Fruit fly (Drosophila melanogaster) whole organism, prepupa: ENCODE measurements around the gene Vps2.
A peak's percentile ranks its signal among the peaks of the same experiment; 100 is the strongest.

Source experiments
- Blimp-1 ChIP-seq: fragments of 200-800 bp; sonication (Bioruptor generic); optimal IDR thresholded peaks from 3 replicates; lab custom pipeline; 2017; ENCODE audit warnings: missing biosample characterization, missing genetic modification characterization, mild to moderate bottlenecking, moderate library complexity, missing genetic modification reagents
- CG10631 ChIP-seq: fragments of 200-800 bp; sonication (Bioruptor generic); optimal IDR thresholded peaks from 2 replicates; lab custom pipeline; 2016; ENCODE audit warnings: missing biosample characterization, missing genetic modification characterization
- CG10669 ChIP-seq: fragments of 200-800 bp; sonication (Bioruptor generic); optimal IDR thresholded peaks from 3 replicates; lab custom pipeline; 2018; ENCODE audit warnings: missing biosample characterization, mild to moderate bottlenecking, missing genetic modification characterization, moderate library complexity
- CG11294 ChIP-seq: fragments of 200-800 bp; sonication (Bioruptor generic); IDR thresholded peaks from 2 replicates; pipeline ENCODE4 v1.3.6; 2022; ENCODE audit warnings: missing biosample characterization, missing genetic modification characterization
- CG11902 ChIP-seq: fragments of 200-800 bp; sonication (Bioruptor generic); optimal IDR thresholded peaks from 3 replicates; lab custom pipeline; 2016; ENCODE audit warnings: missing biosample characterization, missing genetic modification characterization
- CG1621 ChIP-seq: fragments of 200-800 bp; sonication (Bioruptor generic); optimal IDR thresholded peaks from 3 replicates; lab custom pipeline; 2018; ENCODE audit warnings: missing biosample characterization, mild to moderate bottlenecking, missing genetic modification characterization
- CG16779 ChIP-seq: fragments of 200-800 bp; sonication (Bioruptor generic); optimal IDR thresholded peaks from 3 replicates; lab custom pipeline; 2017; ENCODE audit warnings: missing biosample characterization, mild to moderate bottlenecking, missing genetic modification characterization
- CG3032 ChIP-seq: fragments of 200-800 bp; optimal IDR thresholded peaks from 2 replicates; lab custom pipeline; 2019; ENCODE audit warnings: missing biosample characterization, mild to moderate bottlenecking, missing genetic modification characterization, moderate library complexity
- CG31627 ChIP-seq: fragments of 200-800 bp; sonication (Bioruptor generic); optimal IDR thresholded peaks from 3 replicates; lab custom pipeline; 2016; ENCODE audit warnings: missing biosample characterization, missing genetic modification characterization
- CG32006 ChIP-seq: fragments of 200-800 bp; sonication (Bioruptor generic); optimal IDR thresholded peaks from 3 replicates; lab custom pipeline; 2017; ENCODE audit warnings: missing biosample characterization, mild to moderate bottlenecking, missing genetic modification characterization
- CG34406 ChIP-seq: fragments of 200-800 bp; sonication (Bioruptor generic); optimal IDR thresholded peaks from 3 replicates; lab custom pipeline; 2016; ENCODE audit warnings: missing biosample characterization, missing genetic modification characterization
- CG3919 ChIP-seq: fragments of 200-800 bp; sonication (Bioruptor generic); optimal IDR thresholded peaks from 3 replicates; lab custom pipeline; 2016; ENCODE audit warnings: missing biosample characterization, missing genetic modification characterization
- CG6163 ChIP-seq: fragments of 200-800 bp; sonication (Bioruptor generic); IDR thresholded peaks from 3 replicates; pipeline ENCODE4 v1.3.6; 2022; ENCODE audit warnings: missing biosample characterization, missing genetic modification characterization
- CG6792 ChIP-seq: fragments of 200-800 bp; sonication (Bioruptor generic); optimal IDR thresholded peaks from 3 replicates; lab custom pipeline; 2016; ENCODE audit warnings: missing biosample characterization, missing genetic modification characterization
- CG6808 ChIP-seq: fragments of 200-800 bp; sonication (Bioruptor generic); optimal IDR thresholded peaks from 3 replicates; lab custom pipeline; 2017; ENCODE audit warnings: missing biosample characterization, missing genetic modification characterization, mild to moderate bottlenecking, moderate library complexity, missing genetic modification reagents
- CG7368 ChIP-seq: fragments of 200-800 bp; sonication (Bioruptor generic); optimal IDR thresholded peaks from 3 replicates; lab custom pipeline; 2016; ENCODE audit warnings: missing biosample characterization, missing genetic modification characterization
- CG8119 ChIP-seq: fragments of 200-800 bp; sonication (Bioruptor generic); IDR thresholded peaks from 3 replicates; pipeline ENCODE4 v1.3.6; 2022; ENCODE audit warnings: missing biosample characterization, missing genetic modification characterization
- CG8319 ChIP-seq: fragments of 200-800 bp; sonication (Bioruptor generic); optimal IDR thresholded peaks from 3 replicates; lab custom pipeline; 2016; ENCODE audit warnings: missing biosample characterization, missing genetic modification characterization
- CG8632 ChIP-seq: fragments of 200-800 bp; sonication (Bioruptor generic); optimal IDR thresholded peaks from 3 replicates; lab custom pipeline; 2016; ENCODE audit warnings: missing biosample characterization, missing genetic modification characterization
- CG9139 ChIP-seq: fragments of 200-800 bp; sonication (Bioruptor generic); optimal IDR thresholded peaks from 3 replicates; lab custom pipeline; 2017; ENCODE audit warnings: missing biosample characterization, mild to moderate bottlenecking, missing genetic modification characterization
- Eip75B ChIP-seq: fragments of 200-800 bp; sonication (Bioruptor generic); optimal IDR thresholded peaks from 3 replicates; lab custom pipeline; 2016; ENCODE audit warnings: missing biosample characterization, missing genetic modification characterization
- Eip78C ChIP-seq: fragments of 200-800 bp; sonication (Bioruptor generic); peaks from one replicate; lab custom pipeline; 2016; ENCODE audit warnings: missing biosample characterization, missing genetic modification characterization
- Eip93F ChIP-seq: fragments of 200-800 bp; sonication (Bioruptor generic); optimal IDR thresholded peaks from 2 replicates; lab custom pipeline; 2016; ENCODE audit warnings: missing biosample characterization, mild to moderate bottlenecking, missing genetic modification characterization
- Ets21C ChIP-seq: fragments of 200-800 bp; sonication (Bioruptor generic); optimal IDR thresholded peaks from 3 replicates; lab custom pipeline; 2016; ENCODE audit warnings: missing biosample characterization, missing genetic modification characterization
- Ets96B ChIP-seq: fragments of 200-800 bp; optimal IDR thresholded peaks from 2 replicates; lab custom pipeline; 2019; ENCODE audit warnings: missing biosample characterization, mild to moderate bottlenecking, missing genetic modification characterization, moderate library complexity
- Hr38 ChIP-seq: sonication (Bioruptor generic); optimal IDR thresholded peaks from 2 replicates; lab custom pipeline; 2016; ENCODE audit warnings: missing biosample characterization, missing genetic modification characterization
- Hr4 ChIP-seq: fragments of 200-800 bp; sonication (Bioruptor generic); optimal IDR thresholded peaks from 3 replicates; lab custom pipeline; 2016; ENCODE audit warnings: missing biosample characterization, missing genetic modification characterization
- Met ChIP-seq: fragments of 200-800 bp; sonication (Bioruptor generic); optimal IDR thresholded peaks from 3 replicates; lab custom pipeline; 2016; ENCODE audit warnings: missing biosample characterization, missing genetic modification characterization
- OdsH ChIP-seq: fragments of 200-800 bp; sonication (Bioruptor generic); optimal IDR thresholded peaks from 3 replicates; lab custom pipeline; 2016; ENCODE audit warnings: missing biosample characterization, missing genetic modification characterization
- Smox ChIP-seq: fragments of 200-800 bp; sonication (Bioruptor generic); optimal IDR thresholded peaks from 3 replicates; lab custom pipeline; 2016; ENCODE audit warnings: missing biosample characterization, missing genetic modification characterization
- Sox102F ChIP-seq: fragments of 200-800 bp; sonication (Bioruptor generic); optimal IDR thresholded peaks from 2 replicates; lab custom pipeline; 2016; ENCODE audit warnings: missing biosample characterization, mild to moderate bottlenecking, missing genetic modification characterization
- Sox14 ChIP-seq: fragments of 200-800 bp; sonication (Bioruptor generic); optimal IDR thresholded peaks from 3 replicates; lab custom pipeline; 2016; ENCODE audit warnings: missing biosample characterization, missing genetic modification characterization
- achi ChIP-seq: fragments of 200-800 bp; sonication (Bioruptor generic); optimal IDR thresholded peaks from 3 replicates; lab custom pipeline; 2016; ENCODE audit warnings: missing biosample characterization, missing genetic modification characterization
- acj6 ChIP-seq: fragments of 200-800 bp; sonication (Bioruptor generic); optimal IDR thresholded peaks from 3 replicates; lab custom pipeline; 2016; ENCODE audit warnings: missing biosample characterization, missing genetic modification characterization
- cyc ChIP-seq: fragments of 200-800 bp; sonication (Bioruptor generic); optimal IDR thresholded peaks from 3 replicates; lab custom pipeline; 2016; ENCODE audit warnings: missing biosample characterization, missing genetic modification characterization
- dac ChIP-seq: fragments of 200-800 bp; sonication (Bioruptor generic); optimal IDR thresholded peaks from 2 replicates; lab custom pipeline; 2017; ENCODE audit warnings: missing biosample characterization, mild to moderate bottlenecking, missing genetic modification characterization
- eg ChIP-seq: fragments of 200-800 bp; sonication (Bioruptor generic); IDR thresholded peaks from 3 replicates; pipeline ENCODE4 v1.3.6; 2022; ENCODE audit warnings: missing biosample characterization, missing genetic modification characterization
- esn ChIP-seq: fragments of 200-800 bp; sonication (Bioruptor generic); optimal IDR thresholded peaks from 2 replicates; lab custom pipeline; 2016; ENCODE audit warnings: missing biosample characterization, mild to moderate bottlenecking, missing genetic modification characterization, moderate library complexity
- fd59A ChIP-seq: fragments of 200-800 bp; sonication (Bioruptor generic); optimal IDR thresholded peaks from 2 replicates; lab custom pipeline; 2017; ENCODE audit warnings: missing biosample characterization, mild to moderate bottlenecking, missing genetic modification characterization, missing genetic modification reagents
- fd85E ChIP-seq: fragments of 200-800 bp; sonication (Bioruptor generic); optimal IDR thresholded peaks from 3 replicates; lab custom pipeline; 2016; ENCODE audit warnings: missing biosample characterization, missing genetic modification characterization
- fkh ChIP-seq: fragments of 200-800 bp; sonication (Bioruptor generic); optimal IDR thresholded peaks from 3 replicates; lab custom pipeline; 2017; ENCODE audit warnings: missing biosample characterization, mild to moderate bottlenecking, missing genetic modification characterization, moderate library complexity
- net ChIP-seq: fragments of 200-800 bp; sonication (Bioruptor generic); optimal IDR thresholded peaks from 3 replicates; lab custom pipeline; 2016; ENCODE audit warnings: missing biosample characterization, missing genetic modification characterization
- pdm3 ChIP-seq: fragments of 200-800 bp; sonication (Bioruptor generic); optimal IDR thresholded peaks from 3 replicates; lab custom pipeline; 2016; ENCODE audit warnings: missing biosample characterization, missing genetic modification characterization
- spab ChIP-seq: fragments of 200-800 bp; sonication (Bioruptor generic); optimal IDR thresholded peaks from 2 replicates; lab custom pipeline; 2017; ENCODE audit warnings: missing biosample characterization, mild to moderate bottlenecking, missing genetic modification characterization, missing genetic modification reagents
- ss ChIP-seq, 2 experiments: fragments of 200-800 bp; sonication (Bioruptor generic); optimal IDR thresholded peaks; 2 replicates in 1 of 2; 3 replicates in 1 of 2; lab custom pipeline; 2017 to 2018; ENCODE audit warnings: mild to moderate bottlenecking in 2 of 2, missing biosample characterization in 2 of 2, missing genetic modification characterization in 2 of 2, moderate library complexity in 1 of 2
- svp ChIP-seq: fragments of 200-800 bp; sonication (Bioruptor generic); peaks from one replicate; lab custom pipeline; 2016; ENCODE audit warnings: missing biosample characterization, missing genetic modification characterization

The Vps2 gene

DNA sequence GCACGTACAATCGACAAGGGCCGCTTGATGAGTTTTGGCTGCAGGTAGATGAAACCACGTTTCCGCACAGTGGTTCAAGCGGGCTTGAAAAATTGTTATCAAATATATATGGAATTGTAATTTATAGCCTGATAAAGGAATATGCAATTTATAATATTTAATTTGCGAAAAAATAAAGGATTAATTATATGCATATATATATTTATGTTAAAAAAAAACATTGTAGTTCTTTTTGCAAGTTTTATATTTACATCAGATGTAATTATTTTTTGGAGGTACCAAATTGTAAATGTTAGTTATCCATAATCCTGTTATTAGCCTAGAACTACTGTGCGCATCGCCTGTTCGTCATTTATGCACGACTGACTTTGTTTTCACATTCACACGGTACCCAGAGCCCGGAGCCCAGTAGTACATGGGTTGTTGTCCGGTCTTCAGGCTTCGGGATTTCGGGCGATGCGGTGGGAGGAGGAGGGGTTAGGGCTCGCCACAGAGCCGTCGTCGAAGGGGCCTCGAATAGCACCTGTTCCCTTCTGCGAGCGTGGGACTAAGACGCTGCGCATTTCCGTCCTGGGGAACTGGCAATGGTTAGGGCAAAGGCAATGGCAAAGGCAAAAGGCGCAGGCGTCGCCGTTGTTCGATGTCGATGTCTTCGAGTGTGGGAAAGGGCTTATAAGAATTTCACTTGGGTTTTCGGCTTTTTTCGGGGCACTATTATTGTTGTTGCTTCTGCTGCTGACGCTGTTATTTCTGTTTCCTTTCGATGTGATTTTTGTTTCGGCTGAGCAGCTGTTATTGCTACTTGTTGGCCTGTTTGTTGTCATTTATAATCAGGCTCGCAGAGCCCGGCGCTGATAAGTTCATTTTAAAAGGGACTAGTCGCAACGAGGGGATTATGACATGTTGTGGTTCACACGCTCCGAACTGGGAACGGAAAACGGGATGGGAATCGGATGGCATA is 34.6 kb upstream of the Vps2 start (continued):
- TF ChIP-seq CG11902 (GFP tag; lab: Kevin White, UChicago) (peak; percentile 85), CG6808 (GFP tag; lab: Kevin White, UChicago) (peak; percentile 96), OdsH (GFP tag; lab: Kevin White, UChicago) (peak; percentile 89), Ets96B (tag; lab: Kevin White, UChicago) (peak; percentile 94), CG10669 (GFP tag; lab: Kevin White, UChicago) (peak; percentile 88), Sox14 (GFP tag; lab: Kevin White, UChicago) (peak; percentile 70), CG11294 (GFP tag; lab: Robert Waterston, UW) (no peak; the same call in 1 of the 2 replicates), acj6 (GFP tag; lab: Kevin White, UChicago) (peak; percentile 92), CG16779 (tag; lab: Kevin White, UChicago) (peak; percentile 84), net (GFP tag; lab: Kevin White, UChicago) (peak; percentile 90), achi (GFP tag; lab: Kevin White, UChicago) (peak; percentile 93)
- TF ChIP-seq, all 60 proteins: peak for 58

- TF ChIP-seq fd59A (GFP tag; lab: Kevin White, UChicago) (no peak), Blimp-1 (no peak), spab (GFP tag; lab: Kevin White, UChicago) (peak; percentile 20), CG11294 (GFP tag; lab: Robert Waterston, UW) (peak; percentile 69), esn (GFP tag; lab: Kevin White, UChicago) (no peak), Met (GFP tag; lab: Kevin White, UChicago) (no peak), CG9139 (GFP tag; lab: Kevin White, UChicago) (no peak), CG31627 (GFP tag; lab: Kevin White, UChicago) (no peak), fd85E (no peak), CG10669 (GFP tag; lab: Kevin White, UChicago) (peak; percentile 0), Ets96B (tag; lab: Kevin White, UChicago) (peak; percentile 64), CG6792 (GFP tag; lab: Kevin White, UChicago) (no peak), Eip75B (no peak), Eip78C (peak; percentile 68), CG3032 (peak; percentile 37), net (GFP tag; lab: Kevin White, UChicago) (peak; percentile 39), Smox (GFP tag; lab: Kevin White, UChicago) (no peak), pdm3 (GFP tag; lab: Kevin White, UChicago) (peak; percentile 20), CG1621 (tag; lab: Kevin White, UChicago) (no peak), eg (GFP tag; lab: Robert Waterston, UW) (peak; percentile 86), svp (GFP tag; lab: Kevin White, UChicago) (no peak), CG8319 (GFP tag; lab: Kevin White, UChicago) (no peak), Sox102F (GFP tag; lab: Kevin White, UChicago) (no peak), CG8119 (peak; percentile 93), Hr38 (GFP tag; lab: Kevin White, UChicago) (no peak), CG3919 (GFP tag; lab: Kevin White, UChicago) (peak; percentile 52), fkh (GFP tag; lab: Kevin White, UChicago) (no peak), CG7368 (GFP tag; lab: Kevin White, UChicago) (no peak), cyc (GFP tag; lab: Kevin White, UChicago) (no peak), dac (GFP tag; lab: Kevin White, UChicago) (peak; percentile 63), CG10631 (GFP tag; lab: Kevin White, UChicago) (peak; percentile 70), ss (GFP tag; optimal IDR thresholded peaks at IDR 0.05; lab: Kevin White, UChicago) (no peak), CG34406 (GFP tag; lab: Kevin White, UChicago) (no peak), CG8632 (peak; percentile 10), Ets21C (GFP tag; lab: Kevin White, UChicago) (no peak), Eip93F (GFP tag; lab: Kevin White, UChicago) (no peak), Hr4 (peak; percentile 75), CG32006 (GFP tag; lab: Kevin White, UChicago) (peak; percentile 91), acj6 (GFP tag; lab: Kevin White, UChicago) (peak; percentile 45), CG6163 (peak; percentile 81), CG11902 (GFP tag; lab: Kevin White, UChicago) (no peak), OdsH (GFP tag; lab: Kevin White, UChicago) (peak; percentile 64), Sox14 (GFP tag; lab: Kevin White, UChicago) (peak; percentile 19)
These were observed 33.4 kb upstream of the Vps2 start for dm6 chr3R:26019232-26019631.
